Worm (Caenorhabditis elegans) whole organism, L4/young adult: ENCODE data around the gene Y75B12B.13.
"Not testable (repeated sequence)": the region's sequence is repeated elsewhere in the genome, so short reads cannot be mapped to it uniquely, and the experiment has no call there.

Experiments
- W03F9.2 ChIP-seq: fragments of 150-350 bp; optimal IDR thresholded peaks from 2 replicates; lab custom pipeline; 2014; ENCODE audit warnings: missing biosample characterization, missing genetic modification characterization
- dao-5 ChIP-seq: sonication (generic microtip); optimal IDR thresholded peaks from 2 replicates; lab custom pipeline; 2016; ENCODE audit warnings: missing genotype, missing genetic modification characterization, moderate library complexity, missing compliant biosample characterization
- him-1 ChIP-seq: sonication (generic microtip); optimal IDR thresholded peaks from 2 replicates; lab custom pipeline; 2016; ENCODE audit warnings: missing genotype, missing genetic modification reagents, missing genetic modification characterization, missing compliant biosample characterization

Gene Y75B12B.13

DNA sequence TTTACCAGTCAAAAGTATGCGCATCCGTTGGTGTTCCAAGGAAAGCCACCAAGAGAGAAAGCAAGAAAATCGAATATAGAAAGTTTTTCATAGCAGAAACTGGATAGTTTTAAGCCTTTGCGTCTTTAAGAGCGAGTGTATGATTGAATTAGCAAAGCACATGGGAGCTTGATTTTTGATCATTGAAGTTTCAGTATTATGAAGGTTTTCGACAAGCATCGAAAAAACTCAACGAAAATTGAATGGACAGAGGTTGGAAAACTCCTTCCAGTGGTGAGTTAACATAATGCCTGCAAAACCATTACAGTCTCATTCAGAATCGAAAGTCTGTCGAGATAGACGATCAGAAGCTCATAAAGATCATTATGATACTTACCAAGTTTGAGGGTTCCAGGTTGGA is at the start of gene Y75B12B.13:
TSS of gene Y75B12B.13 (minus strand) at position 101 of the 400 bp plus-strand sequence.
- TF ChIP-seq W03F9.2 (tag; lab: Kevin White, UChicago) (no peak), him-1 (tag; lab: Kevin White, UChicago) (no peak), dao-5 (tag; lab: Kevin White, UChicago) (no peak)

- TF ChIP-seq him-1 (tag; lab: Kevin White, UChicago) (no peak), dao-5 (tag; lab: Kevin White, UChicago) (no peak), W03F9.2 (tag; lab: Kevin White, UChicago) (no peak)
These were observed 47.5 kb upstream of the Y75B12B.13 start, which contains the start of gene chil-12 for ce11 chrV:15241259-15241658. chil-12 (plus strand) TSS chrV:15241559.

ce11 chrV:15240215-15240614 is 46.4 kb upstream of the Y75B12B.13 start, which contains the start of gene srw-11:
srw-11 (minus strand) TSS chrV:15240315.
- no peak for TF ChIP-seq dao-5 (tag; lab: Kevin White, UChicago)
- TF ChIP-seq him-1 (tag; lab: Kevin White, UChicago) = no peak
- no peak for TF ChIP-seq W03F9.2 (tag; lab: Kevin White, UChicago)

- TF ChIP-seq W03F9.2 (tag; lab: Kevin White, UChicago) (no peak), him-1 (tag; lab: Kevin White, UChicago) (no peak), dao-5 (tag; lab: Kevin White, UChicago) (no peak)
These were observed 44.7 kb upstream of the Y75B12B.13 start, which contains the start of gene srw-12 for ce11 chrV:15238552-15238951. srw-12 (minus strand) TSS chrV:15238652.

ce11 chrV:15235661-15236060 is 41.9 kb upstream of the Y75B12B.13 start, which contains the start of gene nhr-164:
nhr-164 (minus strand) TSS chrV:15235761.
- TF ChIP-seq him-1 (tag; lab: Kevin White, UChicago) (no peak), dao-5 (tag; lab: Kevin White, UChicago) (no peak), W03F9.2 (tag; lab: Kevin White, UChicago) (no peak)

- TF ChIP-seq W03F9.2 (tag; lab: Kevin White, UChicago) (no peak), him-1 (tag; lab: Kevin White, UChicago) (no peak), dao-5 (tag; lab: Kevin White, UChicago) (no peak)
These were observed 38.4 kb upstream of the Y75B12B.13 start, which contains the start of gene srw-13 for ce11 chrV:15232200-15232599. srw-13 (plus strand) TSS chrV:15232500.

DNA sequence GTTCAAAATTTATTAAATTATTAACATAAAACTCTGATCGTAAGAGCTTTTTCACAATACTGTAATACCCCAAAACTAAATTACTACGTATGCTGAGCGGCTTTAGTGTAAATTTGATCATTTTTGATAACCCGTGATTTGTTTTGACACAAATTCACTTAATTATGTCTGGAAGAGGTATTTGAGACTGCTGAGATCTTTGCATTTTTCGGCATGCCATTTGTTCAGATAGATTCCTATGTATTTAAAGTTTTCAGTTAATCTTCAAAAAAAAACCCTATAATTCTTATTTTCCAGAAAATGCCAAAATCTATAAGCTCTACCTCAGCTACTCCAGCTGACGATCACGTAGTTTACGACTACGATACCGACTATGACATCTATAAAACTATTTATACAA is 36.4 kb upstream of the Y75B12B.13 start, which contains the start of gene srw-15:
TSS of gene srw-15 (plus strand) at position 301 of the 400 bp plus-strand sequence.
- TF ChIP-seq W03F9.2 (tag; lab: Kevin White, UChicago) (no peak), him-1 (tag; lab: Kevin White, UChicago) (no peak), dao-5 (tag; lab: Kevin White, UChicago) (no peak)

DNA sequence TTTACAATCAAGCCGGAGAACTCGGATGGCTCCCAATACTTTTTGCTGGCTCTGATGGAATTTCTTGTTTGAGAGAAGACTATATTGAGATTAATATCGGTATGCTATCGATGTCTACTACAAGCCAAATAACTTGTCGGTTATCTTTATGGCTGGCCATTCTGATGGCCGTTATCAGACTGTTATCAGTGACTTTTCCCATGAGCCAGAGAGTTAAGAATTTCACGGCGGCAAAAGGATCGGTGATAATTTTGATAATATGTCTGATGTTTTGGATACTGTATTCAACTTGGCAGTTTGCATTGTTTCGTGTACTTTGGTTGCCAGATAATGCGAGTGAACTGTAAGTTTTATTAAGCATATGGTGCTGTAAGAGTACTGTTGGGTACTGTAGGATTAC is 32.4 kb upstream of the Y75B12B.13 start:
- TF ChIP-seq W03F9.2 (tag; lab: Kevin White, UChicago) = no peak
- TF ChIP-seq dao-5 (tag; lab: Kevin White, UChicago) = no peak
- TF ChIP-seq him-1 (tag; lab: Kevin White, UChicago) = no peak

DNA sequence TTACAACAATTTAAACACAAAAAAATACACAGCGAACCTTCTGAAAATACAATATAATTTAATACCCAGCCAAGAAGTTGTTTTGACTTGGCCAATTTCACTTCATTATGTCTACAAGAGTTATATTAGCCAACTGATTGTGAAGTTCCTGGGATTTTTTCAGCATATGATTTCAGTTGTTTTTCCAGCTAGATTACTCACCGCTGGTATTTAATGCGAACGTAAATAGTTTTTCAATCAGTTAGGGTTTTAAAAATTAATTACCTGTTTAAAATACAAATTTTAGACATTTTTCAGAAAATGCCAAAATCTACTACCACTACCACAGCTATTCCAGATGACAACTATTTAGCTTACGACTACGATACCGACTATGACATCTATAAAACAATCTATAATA is 31.8 kb upstream of the Y75B12B.13 start, which contains the start of gene srw-14:
TSS of gene srw-14 (plus strand) at position 301 of the 400 bp plus-strand sequence.
- TF ChIP-seq dao-5 (tag; lab: Kevin White, UChicago) (no peak), W03F9.2 (tag; lab: Kevin White, UChicago) (no peak), him-1 (tag; lab: Kevin White, UChicago) (no peak)

DNA sequence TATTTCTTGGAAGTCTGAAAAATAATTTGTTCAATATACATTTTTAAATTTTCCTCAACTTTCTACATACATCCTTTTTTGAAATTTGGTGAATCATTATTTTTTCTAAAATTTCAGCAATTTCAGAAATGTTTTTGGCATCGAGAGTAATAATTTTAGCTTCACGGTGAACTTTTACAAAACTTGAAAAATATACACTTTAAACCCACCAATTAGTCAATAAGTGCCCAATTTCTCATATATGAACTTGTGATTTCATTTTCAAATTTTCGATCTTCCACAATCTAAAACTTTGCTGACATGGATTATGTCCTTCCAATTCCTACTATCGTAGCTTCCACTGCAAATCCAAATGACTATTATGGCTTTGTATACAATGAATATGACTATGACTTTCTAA is 29.9 kb upstream of the Y75B12B.13 start, which contains the start of gene srw-24:
TSS of gene srw-24 (plus strand) at position 301 of the 400 bp plus-strand sequence.
- TF ChIP-seq him-1 (tag; lab: Kevin White, UChicago) (no peak), W03F9.2 (tag; lab: Kevin White, UChicago) (no peak), dao-5 (tag; lab: Kevin White, UChicago) (no peak)

ce11 chrV:15221330-15221729 is 27.5 kb upstream of the Y75B12B.13 start, which contains the start of gene irld-25:
irld-25 (plus strand) TSS chrV:15221630.
- TF ChIP-seq him-1 (tag; lab: Kevin White, UChicago) = no peak
- TF ChIP-seq W03F9.2 (tag; lab: Kevin White, UChicago) = no peak
- TF ChIP-seq dao-5 (tag; lab: Kevin White, UChicago) = no peak

DNA sequence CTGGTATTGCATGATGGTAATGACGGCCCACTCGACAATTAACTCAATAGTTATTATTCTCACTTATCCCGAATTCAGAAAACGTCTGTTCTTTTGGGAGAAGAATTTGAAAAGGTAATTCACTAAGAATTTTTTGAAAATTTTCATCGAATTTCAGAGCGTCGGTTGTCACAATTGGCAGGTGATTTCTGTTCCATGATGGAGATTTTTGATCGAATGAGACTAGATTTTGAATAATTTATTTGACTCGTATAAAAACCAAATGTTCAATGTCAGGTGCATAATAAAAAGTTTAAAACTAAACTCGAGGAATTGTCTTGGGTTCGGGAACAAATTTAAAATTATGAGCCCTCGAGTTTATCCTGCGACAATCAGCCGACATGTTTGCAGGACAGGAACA is 22.9 kb upstream of the Y75B12B.13 start, which contains the start of gene sri-25:
TSS of gene sri-25 (plus strand) at position 301 of the 400 bp plus-strand sequence.
- no peak for TF ChIP-seq him-1 (tag; lab: Kevin White, UChicago)
- TF ChIP-seq W03F9.2 (tag; lab: Kevin White, UChicago) = no peak
- TF ChIP-seq dao-5 (tag; lab: Kevin White, UChicago) = no peak

DNA sequence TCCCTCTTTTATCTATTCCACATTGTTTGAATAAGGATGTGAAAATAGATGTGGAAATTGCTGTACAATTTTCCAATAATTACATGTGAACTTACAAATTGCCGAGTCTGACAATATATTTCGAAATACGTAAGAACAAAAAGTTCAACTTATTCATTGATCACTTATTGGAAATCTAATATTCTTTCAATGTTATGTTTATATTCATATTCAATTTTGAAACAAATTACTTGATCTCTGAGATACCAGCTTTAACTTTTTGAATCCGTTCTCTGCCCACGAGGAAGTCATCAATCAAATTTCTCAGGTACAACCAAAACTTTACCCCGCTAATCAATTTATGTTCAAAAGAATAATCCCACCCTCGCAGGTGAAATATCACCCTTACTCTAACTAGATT is 21.4 kb upstream of the Y75B12B.13 start, which contains the start of gene sri-26:
TSS of gene sri-26 (plus strand) at position 301 of the 400 bp plus-strand sequence.
- not testable (repeated sequence) for TF ChIP-seq dao-5, W03F9.2, him-1 (tag; lab: Kevin White, UChicago)
